Worm (Caenorhabditis elegans) whole organism, L4 larva: Measurements from ENCODE around the gene txdc-12.1.

ENCODE experiments used
- F44E2.7 ChIP-seq: fragments of 200-800 bp; sonication (Bioruptor generic); IDR thresholded peaks from 2 replicates; pipeline ENCODE4 v2.1.2; 2022; ENCODE audit warnings: missing genetic modification characterization, missing compliant biosample characterization
- T20F7.1 ChIP-seq: fragments of 200-800 bp; sonication (Bioruptor generic); optimal IDR thresholded peaks from 2 replicates; lab custom pipeline; 2018; ENCODE audit warnings: mild to moderate bottlenecking, missing genetic modification characterization, missing compliant biosample characterization
- Y5F2A.4 ChIP-seq: fragments of 200-800 bp; sonication (Bioruptor generic); optimal IDR thresholded peaks from 2 replicates; lab custom pipeline; 2018; ENCODE audit warnings: mild to moderate bottlenecking, missing genetic modification characterization, missing compliant biosample characterization
- ZK546.5 ChIP-seq, 2 experiments: sonication (generic microtip); optimal IDR thresholded peaks; 2 replicates each; lab custom pipeline; 2017; ENCODE audit warnings: missing biosample characterization in 2 of 2, missing genetic modification characterization in 2 of 2
- aha-1 ChIP-seq: fragments of 150-350 bp; peaks from one replicate; lab custom pipeline; 2014; ENCODE audit warnings: missing biosample characterization, missing genetic modification characterization
- arid-1 ChIP-seq: fragments of 200-800 bp; sonication (Bioruptor generic); conservative IDR thresholded peaks from 2 replicates; pipeline ENCODE4 v1.3.6; 2022; ENCODE audit warnings: missing genetic modification reagents, missing genetic modification characterization, missing compliant biosample characterization
- attf-4 ChIP-seq: sonication (generic microtip); optimal IDR thresholded peaks from 3 replicates; lab custom pipeline; 2017; ENCODE audit warnings: missing biosample characterization, missing genetic modification characterization
- ceh-82 ChIP-seq: sonication (generic microtip); optimal IDR thresholded peaks from 2 replicates; lab custom pipeline; 2017; ENCODE audit warnings: missing biosample characterization, missing genetic modification characterization
- cey-2 ChIP-seq: sonication (generic microtip); optimal IDR thresholded peaks from 3 replicates; lab custom pipeline; 2017; ENCODE audit warnings: missing genetic modification characterization, mild to moderate bottlenecking, missing compliant biosample characterization, antibody characterized with exemption, borderline replicate concordance; ENCODE audit not compliant: insufficient read depth
- daf-16 ChIP-seq, 3 experiments: sonication (generic microtip); optimal IDR thresholded peaks; 2 replicates each; lab custom pipeline; 2016 to 2017; ENCODE audit warnings: missing genetic modification characterization in 3 of 3, missing genetic modification reagents in 3 of 3, mild to moderate bottlenecking in 2 of 3, missing compliant biosample characterization in 2 of 3, missing biosample characterization in 1 of 3, moderate library complexity in 1 of 3
- dmd-6 ChIP-seq: fragments of 200-800 bp; sonication (Bioruptor generic); IDR thresholded peaks from 2 replicates; pipeline ENCODE4 v1.3.6; 2022; ENCODE audit warnings: missing genetic modification reagents, missing genetic modification characterization, missing compliant biosample characterization
- dmd-9 ChIP-seq: fragments of 200-800 bp; sonication (Bioruptor generic); IDR thresholded peaks from 2 replicates; pipeline ENCODE4 v1.3.6; 2022; ENCODE audit warnings: missing genetic modification reagents, missing genetic modification characterization, missing compliant biosample characterization
- dpl-1 ChIP-seq: fragments of 150-350 bp; optimal IDR thresholded peaks from 2 replicates; lab custom pipeline; 2014; ENCODE audit warnings: missing biosample characterization, missing genetic modification reagents, missing genetic modification characterization
- hlh-30 ChIP-seq: sonication (generic microtip); optimal IDR thresholded peaks from 2 replicates; lab custom pipeline; 2017; ENCODE audit warnings: antibody characterized with exemption, mild to moderate bottlenecking, missing genetic modification characterization, missing compliant biosample characterization; ENCODE audit not compliant: insufficient read depth
- lim-7 ChIP-seq: fragments of 200-800 bp; sonication (Bioruptor generic); IDR thresholded peaks from 2 replicates; pipeline ENCODE4 v1.3.6; 2022; ENCODE audit warnings: missing genetic modification characterization, missing compliant biosample characterization
- lin-29 ChIP-seq: fragments of 200-800 bp; sonication (Bioruptor generic); IDR thresholded peaks from 2 replicates; pipeline ENCODE4 v1.3.6; 2022; ENCODE audit warnings: missing genetic modification reagents, missing genetic modification characterization, missing compliant biosample characterization
- lin-38 ChIP-seq: fragments of 200-800 bp; sonication (Bioruptor generic); IDR thresholded peaks from 2 replicates; pipeline ENCODE4 v1.3.6; 2022; ENCODE audit warnings: missing genetic modification reagents, missing genetic modification characterization, missing compliant biosample characterization
- lir-3 ChIP-seq: sonication (generic microtip); optimal IDR thresholded peaks from 2 replicates; lab custom pipeline; 2016; ENCODE audit warnings: mild to moderate bottlenecking, missing genetic modification characterization, missing compliant biosample characterization
- lsy-2 ChIP-seq, 2 experiments: fragments of 150-350 bp in 1 of 2; sonication (generic microtip) in 1 of 2; optimal IDR thresholded peaks; 2 replicates each; lab custom pipeline; 2014 to 2017; ENCODE audit warnings: missing biosample characterization in 2 of 2, missing genetic modification characterization in 2 of 2
- mep-1 ChIP-seq: fragments of 150-350 bp; sonication (generic microtip); optimal IDR thresholded peaks from 3 replicates; lab custom pipeline; 2014; ENCODE audit warnings: missing biosample characterization, missing genetic modification characterization
- mes-2 ChIP-seq: sonication (generic microtip); optimal IDR thresholded peaks from 2 replicates; lab custom pipeline; 2016; ENCODE audit warnings: missing genotype, mild to moderate bottlenecking, missing genetic modification characterization, missing compliant biosample characterization; ENCODE audit not compliant: poor library complexity, severe bottlenecking
- mxl-2 ChIP-seq: fragments of 200-800 bp; sonication (Bioruptor generic); conservative IDR thresholded peaks from 2 replicates; pipeline ENCODE4 v1.3.6; 2022; ENCODE audit warnings: missing genetic modification reagents, missing genetic modification characterization, missing compliant biosample characterization
- nhr-10 ChIP-seq: fragments of 150-350 bp; optimal IDR thresholded peaks from 2 replicates; lab custom pipeline; 2014; ENCODE audit warnings: missing biosample characterization, missing genetic modification characterization
- nhr-25 ChIP-seq: sonication (generic microtip); optimal IDR thresholded peaks from 2 replicates; lab custom pipeline; 2017; ENCODE audit warnings: missing genetic modification characterization, mild to moderate bottlenecking, missing compliant biosample characterization, antibody characterized with exemption, moderate library complexity, borderline replicate concordance; ENCODE audit not compliant: insufficient read depth
- nhr-28 ChIP-seq: fragments of 150-350 bp; optimal IDR thresholded peaks from 2 replicates; lab custom pipeline; 2014; ENCODE audit warnings: missing biosample characterization, missing genetic modification characterization
- nhr-48 ChIP-seq: sonication (generic microtip); optimal IDR thresholded peaks from 2 replicates; lab custom pipeline; 2016; ENCODE audit warnings: mild to moderate bottlenecking, missing genetic modification characterization, missing compliant biosample characterization
- nhr-6 ChIP-seq: fragments of 150-350 bp; optimal IDR thresholded peaks from 2 replicates; lab custom pipeline; 2014; ENCODE audit warnings: missing biosample characterization, missing genetic modification characterization
- nhr-77 ChIP-seq: fragments of 150-350 bp; optimal IDR thresholded peaks from 2 replicates; lab custom pipeline; 2014; ENCODE audit warnings: missing biosample characterization, missing genetic modification characterization
- sdz-12 ChIP-seq: fragments of 200-800 bp; sonication (Bioruptor generic); optimal IDR thresholded peaks from 2 replicates; lab custom pipeline; 2018; ENCODE audit warnings: mild to moderate bottlenecking, missing genetic modification characterization, missing compliant biosample characterization
- set-16 ChIP-seq: fragments of 200-800 bp; sonication (Bioruptor generic); IDR thresholded peaks from 2 replicates; pipeline ENCODE4 v1.3.6; 2022; ENCODE audit warnings: missing genetic modification reagents, missing genetic modification characterization, missing compliant biosample characterization
- snpc-1.2 ChIP-seq: fragments of 200-800 bp; sonication (Bioruptor generic); IDR thresholded peaks from 2 replicates; pipeline ENCODE4 v1.3.6; 2022; ENCODE audit warnings: missing genetic modification reagents, missing genetic modification characterization, missing compliant biosample characterization
- unc-130 ChIP-seq: sonication (generic microtip); optimal IDR thresholded peaks from 2 replicates; lab custom pipeline; 2016; ENCODE audit warnings: missing genetic modification reagents, missing genetic modification characterization, missing compliant biosample characterization
- unc-62 ChIP-seq, 3 experiments: fragments of 150-350 bp in 1 of 3; sonication (generic microtip); optimal IDR thresholded peaks in 2 of 3; peaks in 1 of 3; 1 replicate in 1 of 3; 2 replicates in 2 of 3; lab custom pipeline; 2014 to 2017; ENCODE audit warnings: missing biosample characterization in 3 of 3, missing genetic modification characterization in 3 of 3, missing genetic modification reagents in 3 of 3, missing genotype in 1 of 3
- zfp-2 ChIP-seq: sonication (generic microtip); optimal IDR thresholded peaks from 2 replicates; lab custom pipeline; 2016; ENCODE audit warnings: mild to moderate bottlenecking, missing genetic modification characterization, missing compliant biosample characterization
- ztf-11 ChIP-seq: fragments of 150-350 bp; optimal IDR thresholded peaks from 2 replicates; lab custom pipeline; 2014; ENCODE audit warnings: missing biosample characterization, missing genetic modification characterization

Gene txdc-12.1

DNA sequence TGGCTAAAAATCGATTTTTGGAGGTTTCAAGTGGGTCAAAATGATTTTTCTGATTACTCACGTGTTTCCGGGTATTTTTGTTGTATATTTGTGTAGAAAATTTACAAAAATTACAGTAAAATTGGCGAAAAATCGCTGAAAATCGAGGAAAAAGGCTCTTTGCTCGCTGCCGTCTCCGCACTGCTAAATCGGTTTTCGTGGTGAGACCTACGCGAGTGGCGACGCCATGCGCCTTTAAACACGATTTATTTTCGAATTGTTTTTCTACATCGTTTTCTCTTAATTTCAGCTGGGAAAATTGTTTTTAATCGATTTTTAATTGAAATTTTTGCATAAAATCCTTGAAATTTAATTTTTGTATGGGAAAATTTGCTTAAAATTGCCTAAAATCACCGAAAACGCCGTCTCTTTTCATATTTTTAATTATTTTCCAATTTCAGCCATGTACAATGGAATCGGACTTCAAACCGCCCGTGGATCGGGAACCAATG, 15.2 kb upstream of the txdc-12.1 start, which contains the start of the genes pqn-87 and rsr-2 (continued):
- TF ChIP-seq Y5F2A.4 (no peak), dmd-9 (GFP tag; lab: Robert Waterston, UW) (no peak), mes-2 (tag; lab: Kevin White, UChicago) (peak; percentile 59), dpl-1 (peak; percentile 48), nhr-6 (tag; lab: Kevin White, UChicago) (no peak), dmd-6 (GFP tag; lab: Robert Waterston, UW) (no peak), aha-1 (peak; percentile 38), hlh-30 (tag; lab: Kevin White, UChicago) (peak; percentile 32), arid-1 (GFP tag; lab: Robert Waterston, UW) (no peak), lin-38 (0 out of 2 replicates have a peak, but pooled peaks have one; percentile 19)
- TF ChIP-seq, all 104 proteins: peak for 8

DNA sequence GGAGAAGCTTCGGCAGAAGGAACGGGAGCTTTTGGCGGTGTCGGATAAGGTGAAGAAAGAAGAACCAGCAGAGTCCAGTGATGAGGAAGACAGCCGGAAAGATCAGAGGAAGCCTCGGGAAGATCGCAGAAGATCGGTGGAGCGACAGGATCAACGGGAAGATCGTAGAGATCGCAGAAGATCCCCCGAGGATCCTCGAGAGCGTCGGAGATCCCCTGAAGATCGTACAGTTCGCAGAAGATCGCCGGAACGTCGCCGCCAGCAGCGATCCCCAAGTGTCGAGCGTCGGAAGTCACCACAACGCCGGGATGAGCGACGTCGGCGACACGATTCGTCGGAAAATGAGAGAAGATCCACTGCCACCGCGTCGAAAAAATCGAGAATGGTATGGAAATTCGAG, 14.0 kb upstream of the txdc-12.1 start:
- peak; percentile 88 for TF ChIP-seq set-16 (GFP tag; lab: Robert Waterston, UW)
- TF ChIP-seq dmd-6 (GFP tag; lab: Robert Waterston, UW): no peak

DNA sequence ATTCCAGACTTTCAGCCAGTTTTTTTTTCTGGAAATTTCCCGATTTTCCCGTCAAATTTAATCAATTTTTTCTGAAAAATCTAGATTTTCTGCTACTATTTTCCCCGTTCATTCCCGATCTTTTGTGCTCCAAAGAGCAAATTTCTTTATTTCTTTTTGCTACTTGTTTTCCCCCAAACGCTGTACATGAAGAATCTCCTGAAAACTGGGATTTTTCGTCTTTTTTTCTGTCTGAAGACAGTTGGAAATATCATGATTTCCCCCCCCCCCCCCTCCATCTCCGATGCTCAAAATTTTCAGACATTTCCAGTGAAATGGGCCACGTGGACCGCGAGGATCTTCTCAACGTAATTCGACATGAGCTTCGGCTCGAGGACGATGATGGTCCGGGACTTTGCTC, 12.2 kb upstream of the txdc-12.1 start, which contains the start of gene sinh-1:
Gene sinh-1, plus strand, starts transcription at position 301 of the 400 bp plus-strand sequence.
- TF ChIP-seq set-16 (GFP tag; lab: Robert Waterston, UW) (0 out of 2 replicates have a peak, but pooled peaks have one; percentile 33), ZK546.5 (tag; optimal IDR thresholded peaks at IDR 0.05; lab: Kevin White, UChicago) (no peak), unc-130 (no peak), T20F7.1 (GFP tag; lab: Kevin White, UChicago) (no peak), sdz-12 (GFP tag; lab: Kevin White, UChicago) (no peak)

DNA sequence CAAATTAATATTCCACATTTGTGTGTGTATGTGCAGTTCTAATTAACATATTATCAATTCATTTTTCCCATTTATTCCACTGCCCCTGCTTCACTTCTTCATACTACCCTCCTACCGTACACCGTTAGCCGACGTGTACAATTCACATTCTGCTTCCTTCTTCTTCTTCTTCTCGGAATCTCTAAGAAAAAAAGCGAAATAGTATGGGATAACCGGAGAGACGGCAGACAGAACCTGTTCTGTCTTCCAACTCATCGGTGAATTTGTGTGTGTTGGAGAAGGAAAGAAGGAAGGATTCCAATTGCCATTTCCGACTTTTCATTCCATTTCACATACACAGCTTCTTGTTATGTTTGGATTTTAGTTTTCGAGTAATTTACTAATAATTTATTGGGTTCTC, 2.6 kb upstream of the txdc-12.1 start:
- TF ChIP-seq lsy-2 (tag; optimal IDR thresholded peaks at IDR 0.05; lab: Kevin White, UChicago) (peak in 1 of 2 experiments; percentile 52), cey-2 (tag; lab: Kevin White, UChicago) (no peak), lim-7 (GFP tag; lab: Robert Waterston, UW) (no peak), nhr-28 (tag; lab: Kevin White, UChicago) (peak; percentile 55), unc-62 (GFP tag; optimal IDR thresholded peaks at IDR 0.05 in 1 of 2; lab: Kevin White, UChicago) (peak in 1 of 2 experiments; percentile 85), unc-62 (tag; optimal IDR thresholded peaks at IDR 0.05; lab: Kevin White, UChicago) (no peak), zfp-2 (tag; lab: Kevin White, UChicago) (no peak), ceh-82 (tag; lab: Kevin White, UChicago) (no peak), nhr-48 (tag; lab: Kevin White, UChicago) (no peak), lin-29 (GFP tag; lab: Robert Waterston, UW) (no peak), nhr-10 (no peak), ztf-11 (tag; lab: Kevin White, UChicago) (no peak), lir-3 (tag; lab: Kevin White, UChicago) (no peak), aha-1 (peak; percentile 48), snpc-1.2 (GFP tag; lab: Robert Waterston, UW) (no peak), daf-16 (GFP tag; optimal IDR thresholded peaks at IDR 0.05; lab: Kevin White, UChicago) (no peak), daf-16 (tag; optimal IDR thresholded peaks at IDR 0.05; lab: Kevin White, UChicago) (no peak), attf-4 (tag; lab: Kevin White, UChicago) (no peak), F44E2.7 (GFP tag; lab: Robert Waterston, UW) (no peak), nhr-77 (no peak)

DNA sequence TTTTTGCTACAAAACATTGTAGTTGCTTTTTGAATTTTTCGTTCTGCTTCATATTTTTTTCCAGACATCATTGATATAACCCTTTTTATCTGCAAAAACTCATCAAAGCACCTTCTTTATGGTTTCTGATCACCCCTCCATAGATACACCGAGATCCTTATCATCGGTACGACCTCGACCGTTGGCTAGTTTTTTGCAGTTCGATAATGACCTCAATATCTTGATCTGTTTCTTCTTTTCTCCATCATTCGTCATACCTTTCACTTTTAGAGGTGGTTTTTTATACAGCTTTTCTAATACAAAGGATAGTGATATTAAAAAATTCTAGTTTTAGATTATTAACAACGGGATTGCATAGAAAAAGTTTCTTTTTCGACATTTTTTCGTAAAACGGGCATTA, 739 bp upstream of the txdc-12.1 start:
- TF ChIP-seq lsy-2 (tag; optimal IDR thresholded peaks at IDR 0.05; lab: Kevin White, UChicago) (peak in 1 of 2 experiments; percentile 32), mxl-2 (GFP tag; lab: Robert Waterston, UW) (no peak), nhr-25 (peak; percentile 18), nhr-28 (tag; lab: Kevin White, UChicago) (peak; percentile 53), mep-1 (tag; lab: Kevin White, UChicago) (no peak)
